Worm (Caenorhabditis elegans) whole organism, L2 larva: Measurements from ENCODE around the gene ZK783.7.

Source experiments
- R02D3.7 ChIP-seq: fragments of 150-350 bp; optimal IDR thresholded peaks from 2 replicates; lab custom pipeline; 2014; ENCODE audit warnings: missing biosample characterization, missing genetic modification characterization
- Y55F3AM.14 ChIP-seq: fragments of 200-800 bp; sonication (Bioruptor generic); optimal IDR thresholded peaks from 2 replicates; lab custom pipeline; 2018; ENCODE audit warnings: mild to moderate bottlenecking, missing genetic modification characterization, missing compliant biosample characterization
- ZK546.5 ChIP-seq: sonication (generic microtip); optimal IDR thresholded peaks from 2 replicates; lab custom pipeline; 2017; ENCODE audit warnings: missing biosample characterization, missing genetic modification characterization
- alr-1 ChIP-seq: fragments of 150-350 bp; optimal IDR thresholded peaks from 2 replicates; lab custom pipeline; 2014; ENCODE audit warnings: missing biosample characterization, missing genetic modification characterization
- aly-2 ChIP-seq: fragments of 150-350 bp; optimal IDR thresholded peaks from 2 replicates; lab custom pipeline; 2014; ENCODE audit warnings: missing biosample characterization, missing genetic modification characterization
- blmp-1 ChIP-seq: sonication (generic microtip); optimal IDR thresholded peaks from 2 replicates; lab custom pipeline; 2017; ENCODE audit warnings: missing genetic modification characterization, mild to moderate bottlenecking, missing compliant biosample characterization, antibody characterized with exemption, moderate library complexity; ENCODE audit not compliant: insufficient read depth
- ceh-82 ChIP-seq: fragments of 150-350 bp; optimal IDR thresholded peaks from 2 replicates; lab custom pipeline; 2014; ENCODE audit warnings: missing biosample characterization, missing genetic modification characterization
- dmd-4 ChIP-seq: sonication (generic microtip); optimal IDR thresholded peaks from 2 replicates; lab custom pipeline; 2017; ENCODE audit warnings: missing biosample characterization, missing genetic modification characterization
- elt-3 ChIP-seq: sonication (generic microtip); optimal IDR thresholded peaks from 2 replicates; lab custom pipeline; 2017; ENCODE audit warnings: missing biosample characterization, missing genetic modification characterization
- gmeb-1 ChIP-seq: fragments of 150-350 bp; optimal IDR thresholded peaks from 2 replicates; lab custom pipeline; 2014; ENCODE audit warnings: missing biosample characterization, missing genetic modification characterization
- lin-39 ChIP-seq: fragments of 150-350 bp; optimal IDR thresholded peaks from 2 replicates; lab custom pipeline; 2014; ENCODE audit warnings: missing biosample characterization, missing genetic modification reagents, missing genetic modification characterization
- mab-5 ChIP-seq: fragments of 150-350 bp; optimal IDR thresholded peaks from 2 replicates; lab custom pipeline; 2014; ENCODE audit warnings: missing biosample characterization, missing genetic modification characterization
- mdl-1 ChIP-seq, 2 experiments: fragments of 150-350 bp in 1 of 2; sonication (generic microtip) in 1 of 2; optimal IDR thresholded peaks; 2 replicates each; lab custom pipeline; 2017; ENCODE audit warnings: missing biosample characterization in 2 of 2, missing genetic modification characterization in 2 of 2
- nhr-10 ChIP-seq: sonication (generic microtip); optimal IDR thresholded peaks from 2 replicates; lab custom pipeline; 2017; ENCODE audit warnings: missing biosample characterization, missing genetic modification characterization
- nhr-129 ChIP-seq: fragments of 150-350 bp; optimal IDR thresholded peaks from 2 replicates; lab custom pipeline; 2014; ENCODE audit warnings: missing biosample characterization, missing genetic modification characterization
- nhr-21 ChIP-seq: fragments of 150-350 bp; optimal IDR thresholded peaks from 2 replicates; lab custom pipeline; 2014; ENCODE audit warnings: missing biosample characterization, missing genetic modification characterization
- nhr-6 ChIP-seq: fragments of 150-350 bp; optimal IDR thresholded peaks from 2 replicates; lab custom pipeline; 2014; ENCODE audit warnings: missing biosample characterization, missing genetic modification characterization
- peb-1 ChIP-seq: fragments of 150-350 bp; optimal IDR thresholded peaks from 2 replicates; lab custom pipeline; 2014; ENCODE audit warnings: missing biosample characterization, missing genetic modification characterization
- sma-9 ChIP-seq, 2 experiments: fragments of 150-350 bp in 1 of 2; sonication (generic microtip) in 1 of 2; optimal IDR thresholded peaks; 2 replicates each; lab custom pipeline; 2014 to 2016; ENCODE audit warnings: missing genetic modification characterization in 2 of 2, mild to moderate bottlenecking in 1 of 2, missing biosample characterization in 1 of 2, missing compliant biosample characterization in 1 of 2, missing genetic modification reagents in 1 of 2, moderate library complexity in 1 of 2
- unc-39 ChIP-seq: fragments of 150-350 bp; optimal IDR thresholded peaks from 2 replicates; lab custom pipeline; 2014; ENCODE audit warnings: missing biosample characterization, missing genetic modification characterization
- unc-55 ChIP-seq: fragments of 150-350 bp; sonication (generic microtip); optimal IDR thresholded peaks from 3 replicates; lab custom pipeline; 2014; ENCODE audit warnings: missing biosample characterization, missing genetic modification reagents, missing genetic modification characterization

The ZK783.7 gene

ce11 chrIII:7694274-7694673 lies 37.8 kb downstream of the ZK783.7 start, which contains the start of gene C18H2.5:
TSS of gene C18H2.5 (minus strand) at chrIII:7694374.
- no peak for TF ChIP-seq lin-39 (tag; lab: Kevin White, UChicago)
- TF ChIP-seq unc-55 (GFP tag; lab: Kevin White, UChicago): no peak
- no peak for TF ChIP-seq nhr-10 (tag; lab: Kevin White, UChicago)
- no peak for TF ChIP-seq sma-9 (GFP tag; optimal IDR thresholded peaks at IDR 0.05; lab: Kevin White, UChicago)
- no peak for TF ChIP-seq sma-9 (tag; optimal IDR thresholded peaks at IDR 0.05; lab: Kevin White, UChicago)
- TF ChIP-seq mdl-1 (tag; optimal IDR thresholded peaks at IDR 0.05; lab: Kevin White, UChicago): no peak
- TF ChIP-seq dmd-4 (tag; lab: Kevin White, UChicago): no peak
- TF ChIP-seq gmeb-1 (tag; lab: Kevin White, UChicago): no peak
- no peak for TF ChIP-seq nhr-129 (tag; lab: Kevin White, UChicago)
- no peak for TF ChIP-seq elt-3 (tag; lab: Kevin White, UChicago)
- TF ChIP-seq alr-1: no peak
- TF ChIP-seq aly-2: no peak
- no peak for TF ChIP-seq peb-1 (tag; lab: Kevin White, UChicago)
- TF ChIP-seq, all 48 proteins: peak for 0

DNA sequence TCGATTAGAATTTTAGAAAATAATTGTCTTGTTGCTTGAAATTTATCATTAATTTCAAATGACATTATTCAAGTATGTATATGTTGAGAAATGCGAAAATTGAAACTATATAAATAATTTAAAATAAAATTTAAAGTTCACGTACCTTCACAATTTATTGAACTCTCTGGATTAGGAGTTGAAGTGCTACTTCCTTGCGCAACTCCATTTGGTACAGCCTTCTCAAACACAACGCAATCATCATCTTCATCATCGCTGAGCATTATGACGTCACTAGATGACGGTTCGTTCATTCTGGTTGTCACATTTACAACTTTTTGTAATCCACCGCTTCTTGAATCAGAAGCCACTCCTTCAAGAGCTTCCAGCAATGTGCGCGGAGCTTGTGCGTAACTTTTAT lies 47.0 kb downstream of the ZK783.7 start:
- TF ChIP-seq mab-5 (tag; lab: Kevin White, UChicago) (no peak), nhr-6 (tag; lab: Kevin White, UChicago) (no peak), nhr-129 (tag; lab: Kevin White, UChicago) (no peak), R02D3.7 (tag; lab: Kevin White, UChicago) (no peak), alr-1 (no peak), mdl-1 (tag; optimal IDR thresholded peaks at IDR 0.05; lab: Kevin White, UChicago) (no peak), aly-2 (no peak), ZK546.5 (tag; lab: Kevin White, UChicago) (no peak), Y55F3AM.14 (GFP tag; lab: Kevin White, UChicago) (no peak), blmp-1 (tag; lab: Kevin White, UChicago) (no peak), nhr-21 (no peak), unc-39 (tag; lab: Kevin White, UChicago) (no peak), ceh-82 (no peak), sma-9 (GFP tag; optimal IDR thresholded peaks at IDR 0.05; lab: Kevin White, UChicago) (no peak), sma-9 (tag; optimal IDR thresholded peaks at IDR 0.05; lab: Kevin White, UChicago) (no peak)
